Fruit fly (Drosophila melanogaster): ENCODE results near the gene CG14408.

CG14408 gene

dm6 chrX:14840417-14840872, 8.6 kb upstream of the CG14408 start (continued):
- peak in 1 of 3 experiments; percentile 34 for TF ChIP-seq lola (GFP tag; optimal IDR thresholded peaks at IDR 0.05)
- peak; percentile 59 for TF ChIP-seq CG10267 (tag; optimal IDR thresholded peaks at IDR 0.05)
- TF ChIP-seq CG18619 (GFP tag; optimal IDR thresholded peaks at IDR 0.05): peak; percentile 22
- peak; percentile 41 for TF ChIP-seq CG18599 (GFP tag; optimal IDR thresholded peaks at IDR 0.05)
- peak; percentile 2 for TF ChIP-seq nerfin-1 (tag; optimal IDR thresholded peaks at IDR 0.05)
- TF ChIP-seq hkb (optimal IDR thresholded peaks at IDR 0.05): no peak
- peak; percentile 47 for TF ChIP-seq hkb (GFP tag; IDR thresholded peaks at IDR 0.05)
- peak; percentile 0 for TF ChIP-seq CG2120 (GFP tag; optimal IDR thresholded peaks at IDR 0.05)
- TF ChIP-seq dpn (GFP tag; optimal IDR thresholded peaks at IDR 0.05): peak in 1 of 2 experiments; percentile 36
- no peak for TF ChIP-seq kni (GFP tag; optimal IDR thresholded peaks at IDR 0.05)
- TF ChIP-seq az2 (GFP tag; optimal IDR thresholded peaks at IDR 0.05): peak; percentile 38
- 0 out of 2 replicates have a peak, but pooled peaks have one; percentile 23 for TF ChIP-seq HLH3B (GFP tag; IDR thresholded peaks at IDR 0.05)
- TF ChIP-seq tup (GFP tag; optimal IDR thresholded peaks at IDR 0.05): no peak
- peak; percentile 21 for TF ChIP-seq CG13296 (GFP tag; optimal IDR thresholded peaks at IDR 0.05)
- TF ChIP-seq CG13624 (GFP tag; optimal IDR thresholded peaks at IDR 0.05): no peak
- TF ChIP-seq cg (GFP tag; optimal IDR thresholded peaks at IDR 0.05): no peak
- TF ChIP-seq klu (GFP tag; IDR thresholded peaks at IDR 0.05): no peak
- no peak for TF ChIP-seq Bdp1 (GFP tag; optimal IDR thresholded peaks at IDR 0.05)
- no peak for TF ChIP-seq CG4282 (GFP tag; optimal IDR thresholded peaks at IDR 0.05)
- no peak for TF ChIP-seq CG42726 (GFP tag; IDR thresholded peaks at IDR 0.05; ENCODE audit: partially characterized antibody)
- peak; percentile 66 for TF ChIP-seq unpg (GFP tag; optimal IDR thresholded peaks at IDR 0.05)
- peak; percentile 27; the same call in 1 of the 2 replicates for TF ChIP-seq al (GFP tag; IDR thresholded peaks at IDR 0.05)
- no peak; the same call in 1 of the 2 replicates for TF ChIP-seq bowl (GFP tag; IDR thresholded peaks at IDR 0.05)
- TF ChIP-seq Atf6 (GFP tag; IDR thresholded peaks at IDR 0.05): 0 out of 2 replicates have a peak, but pooled peaks have one; percentile 29
- TF ChIP-seq CG8924 (tag; optimal IDR thresholded peaks at IDR 0.05): peak; percentile 35
- 0 out of 2 replicates have a peak, but pooled peaks have one; percentile 19 for TF ChIP-seq CG11696 (GFP tag; IDR thresholded peaks at IDR 0.05)
- peak; percentile 28; the same call in 1 of the 2 replicates for TF ChIP-seq Drgx (GFP tag; IDR thresholded peaks at IDR 0.05)
- TF ChIP-seq CG6272 (GFP tag; IDR thresholded peaks at IDR 0.05): no peak
- peak; percentile 12 for TF ChIP-seq Ssrp (tag; optimal IDR thresholded peaks at IDR 0.05)
- TF ChIP-seq Dbx (GFP tag; IDR thresholded peaks at IDR 0.05): peak; percentile 41; the same call in 1 of the 3 replicates
- peak; percentile 54 for TF ChIP-seq CG9932 (GFP tag; IDR thresholded peaks at IDR 0.05)
- TF ChIP-seq E2f2 (GFP tag; IDR thresholded peaks at IDR 0.05): 0 out of 2 replicates have a peak, but pooled peaks have one; percentile 23
- TF ChIP-seq CG10147 (GFP tag; optimal IDR thresholded peaks at IDR 0.05): peak; percentile 28
- peak; percentile 56; the same call in 2 of the 3 replicates for TF ChIP-seq dysf (GFP tag; IDR thresholded peaks at IDR 0.05)
- TF ChIP-seq fd96Cb (tag; optimal IDR thresholded peaks at IDR 0.05): peak; percentile 55
- peak; percentile 62; the same call in 1 of the 2 replicates for TF ChIP-seq Xrp1 (GFP tag; IDR thresholded peaks at IDR 0.05)
- TF ChIP-seq CG15269 (tag; optimal IDR thresholded peaks at IDR 0.05): peak; percentile 72
- peak; percentile 68 for TF ChIP-seq grau (tag; optimal IDR thresholded peaks at IDR 0.05)
- peak; percentile 63 for TF ChIP-seq PHDP (tag; optimal IDR thresholded peaks at IDR 0.05)
- TF ChIP-seq CG11695 (GFP tag; IDR thresholded peaks at IDR 0.05): peak; percentile 70; the same call in 2 of the 3 replicates
- peak; percentile 1 for TF ChIP-seq oc (tag; optimal IDR thresholded peaks at IDR 0.05)
- peak; percentile 24 for TF ChIP-seq Ets65A (GFP tag)
- peak; percentile 30 for TF ChIP-seq D19A (tag; optimal IDR thresholded peaks at IDR 0.05)
- no peak for TF ChIP-seq zfh2 (GFP tag; optimal IDR thresholded peaks at IDR 0.05)
- TF ChIP-seq Bteb2 (GFP tag; optimal IDR thresholded peaks at IDR 0.05): no peak
- 0 out of 2 replicates have a peak, but pooled peaks have one; percentile 12 for TF ChIP-seq sob (GFP tag; IDR thresholded peaks at IDR 0.05)
- TF ChIP-seq Hmr (GFP tag; optimal IDR thresholded peaks at IDR 0.05): peak; percentile 35
- TF ChIP-seq D (optimal IDR thresholded peaks at IDR 0.05): no peak
- peak; percentile 31 for TF ChIP-seq D (GFP tag; optimal IDR thresholded peaks at IDR 0.05)
- peak in 1 of 2 experiments; percentile 30 for TF ChIP-seq Eip74EF (GFP tag; optimal IDR thresholded peaks at IDR 0.05)

Data from whole organism, embryonic.